Worm (Caenorhabditis elegans): Measurements from ENCODE around the gene B0303.7.
A peak's percentile ranks its signal among the peaks of the same experiment; 100 is the strongest.

DNA sequence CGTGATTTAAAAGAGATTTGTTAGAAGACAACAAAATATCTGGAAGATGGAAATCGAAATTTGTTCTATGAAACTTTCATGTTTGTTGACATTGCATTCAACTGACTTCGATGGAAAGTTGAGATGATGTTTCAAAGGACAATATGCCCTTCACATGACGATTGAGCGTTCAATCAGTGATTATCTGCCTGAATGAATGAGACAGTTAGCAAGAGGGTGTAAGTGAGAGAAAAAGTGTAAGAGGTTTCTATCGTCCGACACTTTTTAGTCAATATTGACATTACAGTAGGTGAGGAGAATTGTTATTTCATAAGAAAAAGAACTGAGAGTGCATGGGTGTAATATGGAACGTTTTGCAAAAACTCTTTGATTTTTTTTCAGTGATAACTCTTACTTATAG is 39.8 kb downstream of the B0303.7 start:
- TF ChIP-seq nhr-41 (GFP tag; IDR thresholded peaks at IDR 0.05): no peak
- no peak for TF ChIP-seq snpc-1.2 (GFP tag; IDR thresholded peaks at IDR 0.05)
- no peak for TF ChIP-seq ceh-82 (tag; optimal IDR thresholded peaks at IDR 0.05)
- TF ChIP-seq egl-43 (GFP tag; IDR thresholded peaks at IDR 0.05): no peak
- TF ChIP-seq Y5F2A.4 (GFP tag; optimal IDR thresholded peaks at IDR 0.05): no peak
- TF ChIP-seq nhr-6 (tag; optimal IDR thresholded peaks at IDR 0.05): peak; percentile 73
- TF ChIP-seq ZK546.5 (tag; optimal IDR thresholded peaks at IDR 0.05): no peak
- TF ChIP-seq ama-1 (optimal IDR thresholded peaks at IDR 0.05): no peak
- TF ChIP-seq mdl-1 (tag; optimal IDR thresholded peaks at IDR 0.05): no peak
- no peak for TF ChIP-seq nhr-111 (GFP tag; optimal IDR thresholded peaks at IDR 0.05)
- no peak for TF ChIP-seq F26F4.8 (GFP tag; conservative IDR thresholded peaks at IDR 0.05)

Measured in whole organism, L4 larva.